Worm (Caenorhabditis elegans): ENCODE data around the gene swsn-6.

ce11 chrIV:5394687-5395086 lies at the start of gene swsn-6, which contains the start of gene perm-3:
- no peak for TF ChIP-seq dao-5 (tag; optimal IDR thresholded peaks at IDR 0.05)
- no peak for TF ChIP-seq him-1 (tag; optimal IDR thresholded peaks at IDR 0.05)

All from whole organism, L4/young adult.